Worm (Caenorhabditis elegans) whole organism, young adult: ENCODE data around the gene F12A10.8.

Source experiments
- F37B4.10 ChIP-seq: fragments of 200-800 bp; sonication (Bioruptor generic); IDR thresholded peaks from 2 replicates; pipeline ENCODE4 v1.3.6; 2022; ENCODE audit warnings: missing genetic modification characterization, missing compliant biosample characterization
- F49E8.2 ChIP-seq: sonication (generic microtip); optimal IDR thresholded peaks from 3 replicates; lab custom pipeline; 2017; ENCODE audit warnings: missing genetic modification characterization, mild to moderate bottlenecking, missing compliant biosample characterization, antibody characterized with exemption, moderate library complexity; ENCODE audit not compliant: insufficient read depth
- F52B5.7 ChIP-seq: sonication (generic microtip); optimal IDR thresholded peaks from 2 replicates; lab custom pipeline; 2016; ENCODE audit warnings: mild to moderate bottlenecking, missing genetic modification characterization, missing compliant biosample characterization
- F57C9.4 ChIP-seq: sonication (generic microtip); optimal IDR thresholded peaks from 2 replicates; lab custom pipeline; 2017; ENCODE audit warnings: mild to moderate bottlenecking, missing genetic modification characterization, missing compliant biosample characterization
- K11D2.4 ChIP-seq: fragments of 200-800 bp; sonication (Bioruptor generic); IDR thresholded peaks from 2 replicates; pipeline ENCODE4 v1.3.6; 2022; ENCODE audit warnings: missing genetic modification reagents, missing genetic modification characterization, missing compliant biosample characterization
- K12H6.12 ChIP-seq: fragments of 200-800 bp; sonication (Bioruptor generic); optimal IDR thresholded peaks from 2 replicates; lab custom pipeline; 2018; ENCODE audit warnings: mild to moderate bottlenecking, missing genetic modification characterization, missing compliant biosample characterization
- T26A5.8 ChIP-seq: sonication (generic microtip); optimal IDR thresholded peaks from 2 replicates; lab custom pipeline; 2016; ENCODE audit warnings: missing genetic modification characterization, missing compliant biosample characterization
- aptf-3 ChIP-seq: fragments of 200-800 bp; sonication (Bioruptor generic); IDR thresholded peaks from 2 replicates; pipeline ENCODE4 v1.3.6; 2022; ENCODE audit warnings: missing genetic modification characterization, missing compliant biosample characterization
- athp-1 ChIP-seq: sonication (generic microtip); optimal IDR thresholded peaks from 2 replicates; lab custom pipeline; 2017; ENCODE audit warnings: mild to moderate bottlenecking, missing genetic modification characterization, missing compliant biosample characterization
- attf-3 ChIP-seq: fragments of 200-800 bp; sonication (Bioruptor generic); conservative IDR thresholded peaks from 2 replicates; pipeline ENCODE4 v1.3.6; 2022; ENCODE audit warnings: missing genetic modification reagents, missing genetic modification characterization, missing compliant biosample characterization
- attf-5 ChIP-seq: fragments of 200-800 bp; sonication (Bioruptor generic); optimal IDR thresholded peaks from 2 replicates; lab custom pipeline; 2018; ENCODE audit warnings: mild to moderate bottlenecking, missing genetic modification characterization, missing compliant biosample characterization
- ceh-27 ChIP-seq: fragments of 200-800 bp; sonication (Bioruptor generic); optimal IDR thresholded peaks from 2 replicates; lab custom pipeline; 2018; ENCODE audit warnings: mild to moderate bottlenecking, missing genetic modification characterization, moderate library complexity, missing compliant biosample characterization
- ceh-40 ChIP-seq: fragments of 200-800 bp; sonication (Bioruptor generic); IDR thresholded peaks from 2 replicates; pipeline ENCODE4 v1.3.6; 2022; ENCODE audit warnings: missing genetic modification characterization, missing compliant biosample characterization
- ceh-58 ChIP-seq: fragments of 200-800 bp; sonication (Bioruptor generic); IDR thresholded peaks from 2 replicates; pipeline ENCODE4 v1.3.6; 2022; ENCODE audit warnings: missing genetic modification characterization, missing compliant biosample characterization
- ceh-79 ChIP-seq: sonication (generic microtip); optimal IDR thresholded peaks from 2 replicates; lab custom pipeline; 2017; ENCODE audit warnings: mild to moderate bottlenecking, missing genetic modification characterization, missing compliant biosample characterization
- ceh-91 ChIP-seq: fragments of 200-800 bp; sonication (Bioruptor generic); IDR thresholded peaks from 2 replicates; pipeline ENCODE4 v1.3.6; 2022; ENCODE audit warnings: missing genetic modification reagents, missing genetic modification characterization, missing compliant biosample characterization
- chd-7 ChIP-seq: sonication (generic microtip); optimal IDR thresholded peaks from 2 replicates; lab custom pipeline; 2016; ENCODE audit warnings: mild to moderate bottlenecking, missing genetic modification characterization, moderate library complexity, missing compliant biosample characterization
- dpl-1 ChIP-seq: fragments of 150-350 bp; optimal IDR thresholded peaks from 2 replicates; lab custom pipeline; 2014; ENCODE audit warnings: missing biosample characterization, missing genetic modification reagents, missing genetic modification characterization
- egl-44 ChIP-seq: fragments of 200-800 bp; sonication (Bioruptor generic); IDR thresholded peaks from 2 replicates; pipeline ENCODE4 v1.3.6; 2022; ENCODE audit warnings: missing genetic modification reagents, missing genetic modification characterization, missing compliant biosample characterization
- ets-4 ChIP-seq: fragments of 200-800 bp; sonication (Bioruptor generic); optimal IDR thresholded peaks from 2 replicates; lab custom pipeline; 2018; ENCODE audit warnings: mild to moderate bottlenecking, missing genetic modification characterization, missing compliant biosample characterization
- gei-17 ChIP-seq: fragments of 200-800 bp; sonication (Bioruptor generic); optimal IDR thresholded peaks from 2 replicates; lab custom pipeline; 2018; ENCODE audit warnings: mild to moderate bottlenecking, missing genetic modification characterization, missing compliant biosample characterization
- hlh-26 ChIP-seq: fragments of 200-800 bp; sonication (Bioruptor generic); conservative IDR thresholded peaks from 2 replicates; pipeline ENCODE4 v1.3.6; 2022; ENCODE audit warnings: missing genetic modification reagents, missing genetic modification characterization, missing compliant biosample characterization
- hmg-1.2 ChIP-seq: fragments of 200-800 bp; sonication (Bioruptor generic); IDR thresholded peaks from 2 replicates; pipeline ENCODE4 v1.3.6; 2022; ENCODE audit warnings: missing genetic modification reagents, missing genetic modification characterization, missing compliant biosample characterization
- let-526 ChIP-seq: fragments of 200-800 bp; sonication (Bioruptor generic); IDR thresholded peaks from 2 replicates; pipeline ENCODE4 v1.3.6; 2022; ENCODE audit warnings: missing genetic modification reagents, missing genetic modification characterization, missing compliant biosample characterization
- let-607 ChIP-seq, 2 experiments: fragments of 200-800 bp in 1 of 2; sonication (Bioruptor generic) in 1 of 2; sonication (generic microtip) in 1 of 2; optimal IDR thresholded peaks; 2 replicates each; lab custom pipeline; 2016 to 2018; ENCODE audit warnings: mild to moderate bottlenecking in 2 of 2, missing compliant biosample characterization in 2 of 2, missing genetic modification characterization in 2 of 2, moderate library complexity in 2 of 2, missing genotype in 1 of 2
- lin-26 ChIP-seq: fragments of 200-800 bp; sonication (Bioruptor generic); IDR thresholded peaks from 2 replicates; pipeline ENCODE4 v1.3.6; 2022; ENCODE audit warnings: missing genetic modification reagents, missing genetic modification characterization, missing compliant biosample characterization
- lin-35 ChIP-seq, 3 experiments: fragments of 150-350 bp in 2 of 3; sonication (generic microtip) in 1 of 3; optimal IDR thresholded peaks; 2 replicates each; lab custom pipeline; 2014 to 2018; ENCODE audit warnings: missing biosample characterization in 3 of 3, missing genetic modification characterization in 3 of 3, missing genetic modification reagents in 3 of 3
- lin-54 ChIP-seq: fragments of 200-800 bp; sonication (Bioruptor generic); optimal IDR thresholded peaks from 2 replicates; lab custom pipeline; 2018; ENCODE audit warnings: mild to moderate bottlenecking, missing genetic modification characterization, missing compliant biosample characterization
- madf-8 ChIP-seq: fragments of 200-800 bp; sonication (Bioruptor generic); conservative IDR thresholded peaks from 2 replicates; pipeline ENCODE4 v1.3.6; 2022; ENCODE audit warnings: missing genetic modification reagents, missing genetic modification characterization, missing compliant biosample characterization
- mcd-1 ChIP-seq: fragments of 200-800 bp; sonication (Bioruptor generic); IDR thresholded peaks from 2 replicates; pipeline ENCODE4 v1.3.6; 2022; ENCODE audit warnings: missing genetic modification reagents, missing genetic modification characterization, missing compliant biosample characterization
- nfya-1 ChIP-seq: sonication (generic microtip); optimal IDR thresholded peaks from 2 replicates; lab custom pipeline; 2017; ENCODE audit warnings: antibody characterized with exemption, missing compliant biosample characterization, missing genetic modification characterization, borderline replicate concordance; ENCODE audit not compliant: insufficient read depth
- nfya-2 ChIP-seq: fragments of 200-800 bp; sonication (Bioruptor generic); IDR thresholded peaks from 2 replicates; pipeline ENCODE4 v1.3.6; 2022; ENCODE audit warnings: missing genetic modification reagents, missing genetic modification characterization, missing compliant biosample characterization
- nfyb-1 ChIP-seq: fragments of 200-800 bp; sonication (Bioruptor generic); IDR thresholded peaks from 2 replicates; pipeline ENCODE4 v1.3.6; 2022; ENCODE audit warnings: missing genetic modification reagents, missing genetic modification characterization, missing compliant biosample characterization
- nhr-90 ChIP-seq: sonication (generic microtip); optimal IDR thresholded peaks from 2 replicates; lab custom pipeline; 2016; ENCODE audit warnings: missing genotype, mild to moderate bottlenecking, missing genetic modification characterization, missing compliant biosample characterization
- pha-4 ChIP-seq: fragments of 150-350 bp; sonication (generic microtip); optimal IDR thresholded peaks from 2 replicates; lab custom pipeline; 2014; ENCODE audit warnings: missing biosample characterization, missing genetic modification reagents, missing genetic modification characterization
- rec-8 ChIP-seq, 2 experiments: sonication (generic microtip); optimal IDR thresholded peaks; 2 replicates each; lab custom pipeline; 2016; ENCODE audit warnings: mild to moderate bottlenecking in 2 of 2, missing genetic modification characterization in 2 of 2, missing genetic modification reagents in 2 of 2, missing genotype in 2 of 2, missing biosample characterization in 1 of 2, missing compliant biosample characterization in 1 of 2, moderate library complexity in 1 of 2
- sea-2 ChIP-seq: fragments of 200-800 bp; sonication (Bioruptor generic); IDR thresholded peaks from 2 replicates; pipeline ENCODE4 v1.3.6; 2022; ENCODE audit warnings: missing genetic modification characterization, missing compliant biosample characterization
- somi-1 ChIP-seq: fragments of 200-800 bp; sonication (Bioruptor generic); optimal IDR thresholded peaks from 2 replicates; lab custom pipeline; 2018; ENCODE audit warnings: mild to moderate bottlenecking, missing genetic modification characterization, missing compliant biosample characterization
- tbp1 ChIP-seq: fragments of 200-800 bp; sonication (Bioruptor generic); optimal IDR thresholded peaks from 2 replicates; lab custom pipeline; 2018; ENCODE audit warnings: mild to moderate bottlenecking, missing genetic modification characterization, missing compliant biosample characterization
- unc-130 ChIP-seq: sonication (generic microtip); optimal IDR thresholded peaks from 2 replicates; lab custom pipeline; 2016; ENCODE audit warnings: missing genetic modification reagents, missing genetic modification characterization, missing compliant biosample characterization
- zim-3 ChIP-seq: sonication (generic microtip); optimal IDR thresholded peaks from 2 replicates; lab custom pipeline; 2017; ENCODE audit warnings: mild to moderate bottlenecking, missing genetic modification characterization, moderate library complexity, missing compliant biosample characterization
- ztf-18 ChIP-seq: sonication (generic microtip); optimal IDR thresholded peaks from 2 replicates; lab custom pipeline; 2016; ENCODE audit warnings: missing genotype, mild to moderate bottlenecking, missing genetic modification characterization, missing compliant biosample characterization
- ztf-22 ChIP-seq: fragments of 200-800 bp; sonication (Bioruptor generic); optimal IDR thresholded peaks from 2 replicates; lab custom pipeline; 2018; ENCODE audit warnings: mild to moderate bottlenecking, missing genetic modification characterization, moderate library complexity, missing compliant biosample characterization
- ztf-26 ChIP-seq: sonication (generic microtip); optimal IDR thresholded peaks from 2 replicates; lab custom pipeline; 2017; ENCODE audit warnings: missing genetic modification characterization, missing compliant biosample characterization
- ztf-28 ChIP-seq: fragments of 200-800 bp; sonication (Bioruptor generic); IDR thresholded peaks from 2 replicates; pipeline ENCODE4 v1.3.6; 2022; ENCODE audit warnings: missing genetic modification reagents, missing genetic modification characterization, missing compliant biosample characterization

The F12A10.8 gene

DNA sequence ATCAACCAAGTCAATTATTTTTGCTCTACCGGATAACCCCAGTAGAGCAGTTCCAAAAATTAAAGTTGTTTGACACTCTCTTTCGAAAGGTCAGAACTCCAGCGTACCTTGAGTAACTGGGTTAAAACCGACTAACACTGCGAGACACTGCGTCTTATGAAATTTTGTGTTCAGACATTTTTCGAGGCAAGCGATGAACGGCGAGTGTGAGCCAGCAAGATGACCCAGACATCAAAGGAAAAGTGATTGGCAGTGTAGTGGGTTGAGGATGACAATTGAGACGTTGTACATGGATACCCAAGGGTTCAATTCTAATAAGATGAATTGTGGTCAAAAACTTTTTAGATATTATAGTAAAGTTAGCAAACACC lies 43.3 kb upstream of the F12A10.8 start (continued):
- TF ChIP-seq F57C9.4 (tag; lab: Kevin White, UChicago) (no peak), madf-8 (GFP tag; lab: Robert Waterston, UW) (no peak), ceh-79 (no peak), ceh-91 (GFP tag; lab: Robert Waterston, UW) (no peak), nfya-1 (no peak), ztf-18 (no peak), tbp1 (GFP tag; lab: Kevin White, UChicago) (peak; percentile 74), athp-1 (tag; lab: Kevin White, UChicago) (no peak), hlh-26 (GFP tag; lab: Robert Waterston, UW) (no peak), lin-26 (GFP tag; lab: Robert Waterston, UW) (no peak), F52B5.7 (tag; lab: Kevin White, UChicago) (no peak), lin-35 (GFP tag; optimal IDR thresholded peaks at IDR 0.05; lab: Kevin White, UChicago) (no peak), egl-44 (GFP tag; lab: Robert Waterston, UW) (peak; percentile 62; the same call in 1 of the 2 replicates)

- TF ChIP-seq zim-3: peak; percentile 91
- peak; percentile 53 for TF ChIP-seq dpl-1 (GFP tag; lab: Kevin White, UChicago)
- TF ChIP-seq ceh-27 (GFP tag; lab: Kevin White, UChicago): peak; percentile 98
- peak; percentile 95 for TF ChIP-seq ceh-79
- TF ChIP-seq pha-4: peak; percentile 95
- TF ChIP-seq ets-4 (GFP tag; lab: Kevin White, UChicago): peak; percentile 89
- peak; percentile 83 for TF ChIP-seq tbp1 (GFP tag; lab: Kevin White, UChicago)
- TF ChIP-seq ztf-28: peak; percentile 63; the same call in 1 of the 2 replicates
- TF ChIP-seq ztf-22 (GFP tag; lab: Kevin White, UChicago): peak; percentile 86
- TF ChIP-seq ceh-40: 0 out of 2 replicates have a peak, but pooled peaks have one; percentile 79
- TF ChIP-seq sea-2 (GFP tag; lab: Robert Waterston, UW): peak; percentile 77; the same call in 1 of the 2 replicates
- peak; percentile 94 for TF ChIP-seq let-526 (GFP tag; lab: Robert Waterston, UW)
- peak; percentile 94 for TF ChIP-seq somi-1 (GFP tag; lab: Kevin White, UChicago)
- 0 out of 2 replicates have a peak, but pooled peaks have one; percentile 12 for TF ChIP-seq ceh-58
- peak; percentile 93 for TF ChIP-seq lin-54 (GFP tag; lab: Kevin White, UChicago)
- TF ChIP-seq F37B4.10 (GFP tag; lab: Robert Waterston, UW): peak; percentile 92; the same call in 1 of the 2 replicates
- TF ChIP-seq nfya-2 (GFP tag; lab: Robert Waterston, UW): 0 out of 2 replicates have a peak, but pooled peaks have one; percentile 55
- no peak for TF ChIP-seq hlh-26 (GFP tag; lab: Robert Waterston, UW)
- TF ChIP-seq lin-26 (GFP tag; lab: Robert Waterston, UW): peak; percentile 91
- peak; percentile 95 for TF ChIP-seq mcd-1
- TF ChIP-seq nhr-90 (tag; lab: Kevin White, UChicago): peak; percentile 69
- TF ChIP-seq nfyb-1: peak; percentile 98
- TF ChIP-seq attf-5 (GFP tag; lab: Kevin White, UChicago): peak; percentile 87
- peak; percentile 91 for TF ChIP-seq gei-17
- peak; percentile 97 for TF ChIP-seq chd-7
- TF ChIP-seq aptf-3 (GFP tag; lab: Robert Waterston, UW): peak; percentile 83; the same call in 1 of the 2 replicates
- peak; percentile 95 for TF ChIP-seq K11D2.4
- peak; percentile 98 for TF ChIP-seq ztf-26 (tag; lab: Kevin White, UChicago)
- peak; percentile 79 to 91 for TF ChIP-seq let-607 (tag; optimal IDR thresholded peaks at IDR 0.05; lab: Kevin White, UChicago)
- no peak for TF ChIP-seq nfya-1
- TF ChIP-seq K12H6.12: peak; percentile 98
- TF ChIP-seq rec-8 (tag; optimal IDR thresholded peaks at IDR 0.05; lab: Kevin White, UChicago): peak; percentile 69 to 72
- peak; percentile 90 for TF ChIP-seq hmg-1.2
- peak; percentile 95 for TF ChIP-seq F57C9.4 (tag; lab: Kevin White, UChicago)
- peak; percentile 40 for TF ChIP-seq T26A5.8
- TF ChIP-seq unc-130 (GFP tag; lab: Kevin White, UChicago): peak; percentile 72
- TF ChIP-seq attf-3 (GFP tag; lab: Robert Waterston, UW): peak; percentile 81
- TF ChIP-seq F49E8.2: peak; percentile 59
Observed at ce11 chrII:5543476-5544144, 42.7 kb upstream of the F12A10.8 start.
